Worm (Caenorhabditis elegans) whole organism, young adult: Measurements from ENCODE around the gene Y62H9A.8.

ENCODE experiments used
- C17E4.6 ChIP-seq: fragments of 200-800 bp; sonication (Bioruptor generic); IDR thresholded peaks from 2 replicates; pipeline ENCODE4 v1.3.6; 2022; ENCODE audit warnings: missing genetic modification reagents, missing genetic modification characterization, missing compliant biosample characterization
- F10E7.11 ChIP-seq: sonication (generic microtip); optimal IDR thresholded peaks from 2 replicates; lab custom pipeline; 2017; ENCODE audit warnings: mild to moderate bottlenecking, missing genetic modification characterization, moderate library complexity, missing compliant biosample characterization
- F33H1.4 ChIP-seq: fragments of 200-800 bp; sonication (Bioruptor generic); IDR thresholded peaks from 2 replicates; pipeline ENCODE4 v1.3.6; 2022; ENCODE audit warnings: missing genetic modification reagents, missing genetic modification characterization, missing compliant biosample characterization
- F37B4.10 ChIP-seq: fragments of 200-800 bp; sonication (Bioruptor generic); IDR thresholded peaks from 2 replicates; pipeline ENCODE4 v1.3.6; 2022; ENCODE audit warnings: missing genetic modification characterization, missing compliant biosample characterization
- F49E8.2 ChIP-seq: sonication (generic microtip); optimal IDR thresholded peaks from 3 replicates; lab custom pipeline; 2017; ENCODE audit warnings: missing genetic modification characterization, mild to moderate bottlenecking, missing compliant biosample characterization, antibody characterized with exemption, moderate library complexity; ENCODE audit not compliant: insufficient read depth
- F52B5.7 ChIP-seq: sonication (generic microtip); optimal IDR thresholded peaks from 2 replicates; lab custom pipeline; 2016; ENCODE audit warnings: mild to moderate bottlenecking, missing genetic modification characterization, missing compliant biosample characterization
- F55B11.4 ChIP-seq: sonication (generic microtip); optimal IDR thresholded peaks from 2 replicates; lab custom pipeline; 2016; ENCODE audit warnings: missing compliant biosample characterization, missing genetic modification characterization, borderline replicate concordance; ENCODE audit not compliant: insufficient read depth
- Y53G8AR.9 ChIP-seq: fragments of 200-800 bp; sonication (Bioruptor generic); conservative IDR thresholded peaks from 2 replicates; pipeline ENCODE4 v1.3.6; 2022; ENCODE audit warnings: missing genetic modification reagents, missing genetic modification characterization, missing compliant biosample characterization
- Y67H2A.10 ChIP-seq: fragments of 200-800 bp; sonication (Bioruptor generic); conservative IDR thresholded peaks from 2 replicates; pipeline ENCODE4 v1.3.6; 2022; ENCODE audit warnings: missing genetic modification reagents, missing genetic modification characterization, missing compliant biosample characterization
- Y95B8A.8 ChIP-seq: fragments of 200-800 bp; sonication (Bioruptor generic); IDR thresholded peaks from 2 replicates; pipeline ENCODE4 v1.3.6; 2022; ENCODE audit warnings: missing genetic modification reagents, missing genetic modification characterization, missing compliant biosample characterization
- akir-1 ChIP-seq: fragments of 200-800 bp; sonication (Bioruptor generic); optimal IDR thresholded peaks from 2 replicates; lab custom pipeline; 2018; ENCODE audit warnings: mild to moderate bottlenecking, missing genetic modification characterization, moderate library complexity, missing compliant biosample characterization
- athp-1 ChIP-seq: sonication (generic microtip); optimal IDR thresholded peaks from 2 replicates; lab custom pipeline; 2017; ENCODE audit warnings: mild to moderate bottlenecking, missing genetic modification characterization, missing compliant biosample characterization
- bed-2 ChIP-seq: fragments of 200-800 bp; sonication (Bioruptor generic); IDR thresholded peaks from 2 replicates; pipeline ENCODE4 v1.3.6; 2022; ENCODE audit warnings: missing genetic modification reagents, missing genetic modification characterization, missing compliant biosample characterization
- ccch-3 ChIP-seq: fragments of 200-800 bp; sonication (Bioruptor generic); optimal IDR thresholded peaks from 2 replicates; lab custom pipeline; 2018; ENCODE audit warnings: mild to moderate bottlenecking, missing genetic modification characterization, missing compliant biosample characterization
- ceh-79 ChIP-seq: sonication (generic microtip); optimal IDR thresholded peaks from 2 replicates; lab custom pipeline; 2017; ENCODE audit warnings: mild to moderate bottlenecking, missing genetic modification characterization, missing compliant biosample characterization
- ceh-91 ChIP-seq: fragments of 200-800 bp; sonication (Bioruptor generic); IDR thresholded peaks from 2 replicates; pipeline ENCODE4 v1.3.6; 2022; ENCODE audit warnings: missing genetic modification reagents, missing genetic modification characterization, missing compliant biosample characterization
- dox-1 ChIP-seq: fragments of 200-800 bp; sonication (Bioruptor generic); IDR thresholded peaks from 2 replicates; pipeline ENCODE4 v1.3.6; 2022; ENCODE audit warnings: missing genetic modification reagents, missing genetic modification characterization, missing compliant biosample characterization
- ets-4 ChIP-seq: fragments of 200-800 bp; sonication (Bioruptor generic); optimal IDR thresholded peaks from 2 replicates; lab custom pipeline; 2018; ENCODE audit warnings: mild to moderate bottlenecking, missing genetic modification characterization, missing compliant biosample characterization
- fkh-3 ChIP-seq: sonication (generic microtip); optimal IDR thresholded peaks from 2 replicates; lab custom pipeline; 2016; ENCODE audit warnings: mild to moderate bottlenecking, missing genetic modification characterization, missing compliant biosample characterization
- gei-17 ChIP-seq: fragments of 200-800 bp; sonication (Bioruptor generic); optimal IDR thresholded peaks from 2 replicates; lab custom pipeline; 2018; ENCODE audit warnings: mild to moderate bottlenecking, missing genetic modification characterization, missing compliant biosample characterization
- hmg-1.2 ChIP-seq: fragments of 200-800 bp; sonication (Bioruptor generic); IDR thresholded peaks from 2 replicates; pipeline ENCODE4 v1.3.6; 2022; ENCODE audit warnings: missing genetic modification reagents, missing genetic modification characterization, missing compliant biosample characterization
- hmg-20 ChIP-seq: fragments of 200-800 bp; sonication (Bioruptor generic); IDR thresholded peaks from 2 replicates; pipeline ENCODE4 v1.3.6; 2022; ENCODE audit warnings: missing genetic modification reagents, missing genetic modification characterization, missing compliant biosample characterization
- hrde-1 ChIP-seq: sonication (generic microtip); optimal IDR thresholded peaks from 2 replicates; lab custom pipeline; 2016; ENCODE audit warnings: missing genetic modification characterization, mild to moderate bottlenecking, missing compliant biosample characterization, moderate library complexity, missing genotype, missing genetic modification reagents, borderline replicate concordance
- let-526 ChIP-seq: fragments of 200-800 bp; sonication (Bioruptor generic); IDR thresholded peaks from 2 replicates; pipeline ENCODE4 v1.3.6; 2022; ENCODE audit warnings: missing genetic modification reagents, missing genetic modification characterization, missing compliant biosample characterization
- lin-26 ChIP-seq: fragments of 200-800 bp; sonication (Bioruptor generic); IDR thresholded peaks from 2 replicates; pipeline ENCODE4 v1.3.6; 2022; ENCODE audit warnings: missing genetic modification reagents, missing genetic modification characterization, missing compliant biosample characterization
- lin-35 ChIP-seq, 3 experiments: fragments of 150-350 bp in 2 of 3; sonication (generic microtip) in 1 of 3; optimal IDR thresholded peaks; 2 replicates each; lab custom pipeline; 2014 to 2018; ENCODE audit warnings: missing biosample characterization in 3 of 3, missing genetic modification characterization in 3 of 3, missing genetic modification reagents in 3 of 3
- lin-40 ChIP-seq: sonication (generic microtip); optimal IDR thresholded peaks from 2 replicates; lab custom pipeline; 2016; ENCODE audit warnings: missing genetic modification characterization, mild to moderate bottlenecking, missing compliant biosample characterization, missing genotype, missing genetic modification reagents
- lin-54 ChIP-seq: fragments of 200-800 bp; sonication (Bioruptor generic); optimal IDR thresholded peaks from 2 replicates; lab custom pipeline; 2018; ENCODE audit warnings: mild to moderate bottlenecking, missing genetic modification characterization, missing compliant biosample characterization
- lsy-27 ChIP-seq: sonication (generic microtip); optimal IDR thresholded peaks from 2 replicates; lab custom pipeline; 2017; ENCODE audit warnings: missing genetic modification characterization, mild to moderate bottlenecking, missing compliant biosample characterization, antibody characterized with exemption, missing genotype, borderline replicate concordance; ENCODE audit not compliant: insufficient read depth
- nfya-1 ChIP-seq: sonication (generic microtip); optimal IDR thresholded peaks from 2 replicates; lab custom pipeline; 2017; ENCODE audit warnings: antibody characterized with exemption, missing compliant biosample characterization, missing genetic modification characterization, borderline replicate concordance; ENCODE audit not compliant: insufficient read depth
- nhr-179 ChIP-seq: sonication (generic microtip); optimal IDR thresholded peaks from 2 replicates; lab custom pipeline; 2016; ENCODE audit warnings: mild to moderate bottlenecking, missing genetic modification characterization, missing compliant biosample characterization
- rcor-1 ChIP-seq: fragments of 200-800 bp; sonication (Bioruptor generic); IDR thresholded peaks from 2 replicates; pipeline ENCODE4 v1.3.6; 2022; ENCODE audit warnings: missing genetic modification reagents, missing genetic modification characterization, missing compliant biosample characterization
- repo-1 ChIP-seq: sonication (generic microtip); optimal IDR thresholded peaks from 2 replicates; lab custom pipeline; 2017; ENCODE audit warnings: mild to moderate bottlenecking, missing genetic modification characterization, missing compliant biosample characterization
- sea-2 ChIP-seq: fragments of 200-800 bp; sonication (Bioruptor generic); IDR thresholded peaks from 2 replicates; pipeline ENCODE4 v1.3.6; 2022; ENCODE audit warnings: missing genetic modification characterization, missing compliant biosample characterization
- snpc-1.1 ChIP-seq: sonication (generic microtip); optimal IDR thresholded peaks from 2 replicates; lab custom pipeline; 2017; ENCODE audit warnings: missing genetic modification characterization, mild to moderate bottlenecking, missing compliant biosample characterization, antibody characterized with exemption, moderate library complexity, missing genotype, missing genetic modification reagents; ENCODE audit not compliant: insufficient read depth
- somi-1 ChIP-seq: fragments of 200-800 bp; sonication (Bioruptor generic); optimal IDR thresholded peaks from 2 replicates; lab custom pipeline; 2018; ENCODE audit warnings: mild to moderate bottlenecking, missing genetic modification characterization, missing compliant biosample characterization
- tbx-9 ChIP-seq: sonication (generic microtip); optimal IDR thresholded peaks from 2 replicates; lab custom pipeline; 2016; ENCODE audit warnings: borderline replicate concordance, missing genetic modification characterization, inconsistent platforms, missing compliant biosample characterization
- tlf-1 ChIP-seq: fragments of 200-800 bp; sonication (Bioruptor generic); optimal IDR thresholded peaks from 2 replicates; lab custom pipeline; 2018; ENCODE audit warnings: mild to moderate bottlenecking, missing genetic modification characterization, missing compliant biosample characterization
- zfh-2 ChIP-seq: fragments of 200-800 bp; sonication (Bioruptor generic); conservative IDR thresholded peaks from 2 replicates; pipeline ENCODE4 v1.3.6; 2022; ENCODE audit warnings: missing genetic modification reagents, missing genetic modification characterization, missing compliant biosample characterization
- zim-3 ChIP-seq: sonication (generic microtip); optimal IDR thresholded peaks from 2 replicates; lab custom pipeline; 2017; ENCODE audit warnings: mild to moderate bottlenecking, missing genetic modification characterization, moderate library complexity, missing compliant biosample characterization
- ztf-18 ChIP-seq: sonication (generic microtip); optimal IDR thresholded peaks from 2 replicates; lab custom pipeline; 2016; ENCODE audit warnings: missing genotype, mild to moderate bottlenecking, missing genetic modification characterization, missing compliant biosample characterization
- ztf-28 ChIP-seq: fragments of 200-800 bp; sonication (Bioruptor generic); IDR thresholded peaks from 2 replicates; pipeline ENCODE4 v1.3.6; 2022; ENCODE audit warnings: missing genetic modification reagents, missing genetic modification characterization, missing compliant biosample characterization
- ztf-3 ChIP-seq: fragments of 200-800 bp; sonication (Bioruptor generic); optimal IDR thresholded peaks from 2 replicates; lab custom pipeline; 2018; ENCODE audit warnings: mild to moderate bottlenecking, missing genetic modification characterization, missing compliant biosample characterization

The Y62H9A.8 gene

DNA sequence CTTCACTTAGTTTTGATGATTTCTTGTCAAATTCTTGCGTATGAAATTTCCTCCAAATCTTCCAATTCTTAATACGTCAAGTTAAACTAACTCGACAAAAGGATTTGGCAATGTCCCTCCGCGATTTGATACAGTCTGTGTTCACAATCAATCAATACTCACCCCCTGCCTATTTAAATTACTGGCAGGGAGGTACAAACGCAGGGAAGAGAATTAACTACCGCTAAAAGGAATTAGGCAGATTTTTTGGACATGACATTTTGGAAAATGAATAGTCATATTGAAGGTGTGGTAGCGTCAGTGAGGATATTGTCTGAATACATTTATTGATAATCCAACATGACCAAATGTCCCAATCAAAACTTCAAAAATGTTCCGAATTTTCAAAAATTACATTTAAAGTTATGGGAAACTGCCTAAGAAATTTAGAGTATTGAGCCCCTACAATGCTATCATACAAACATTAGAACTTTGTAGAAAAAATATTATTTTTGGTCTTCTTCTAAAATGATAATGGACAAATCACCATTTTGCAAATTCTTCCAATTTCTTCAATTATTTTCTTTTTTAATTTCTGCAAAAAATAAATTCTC is 45.2 kb upstream of the Y62H9A.8 start (continued):
- TF ChIP-seq C17E4.6 (GFP tag; lab: Robert Waterston, UW) (peak; percentile 89), snpc-1.1 (tag; lab: Kevin White, UChicago) (no peak), zim-3 (tag; lab: Kevin White, UChicago) (peak; percentile 60), Y95B8A.8 (GFP tag; lab: Robert Waterston, UW) (peak; percentile 72; the same call in 1 of the 2 replicates), lin-26 (GFP tag; lab: Robert Waterston, UW) (peak; percentile 79; the same call in 1 of the 2 replicates), lin-35 (GFP tag; optimal IDR thresholded peaks at IDR 0.05; lab: Kevin White, UChicago) (peak in 2 of 3 experiments; percentile 89 to 98), ztf-18 (tag; lab: Kevin White, UChicago) (peak; percentile 68), repo-1 (tag; lab: Kevin White, UChicago) (peak; percentile 98), athp-1 (peak; percentile 64), ztf-28 (no peak), F10E7.11 (tag; lab: Kevin White, UChicago) (peak; percentile 84), hrde-1 (tag; lab: Kevin White, UChicago) (no peak), bed-2 (GFP tag; lab: Robert Waterston, UW) (no peak), rcor-1 (GFP tag; lab: Robert Waterston, UW) (peak; percentile 97), fkh-3 (tag; lab: Kevin White, UChicago) (peak; percentile 50), ets-4 (GFP tag; lab: Kevin White, UChicago) (peak; percentile 93), gei-17 (peak; percentile 98), dox-1 (GFP tag; lab: Robert Waterston, UW) (peak; percentile 98), nfya-1 (tag; lab: Kevin White, UChicago) (no peak), F49E8.2 (no peak), ceh-79 (tag; lab: Kevin White, UChicago) (peak; percentile 47), F33H1.4 (GFP tag; lab: Robert Waterston, UW) (no peak; the same call in none of the 2 replicates), hmg-1.2 (GFP tag; lab: Robert Waterston, UW) (peak; percentile 85), zfh-2 (GFP tag; lab: Robert Waterston, UW) (no peak), nhr-179 (tag; lab: Kevin White, UChicago) (peak; percentile 85), tbx-9 (tag; lab: Kevin White, UChicago) (no peak), sea-2 (GFP tag; lab: Robert Waterston, UW) (0 out of 2 replicates have a peak, but pooled peaks have one; percentile 49), F52B5.7 (peak; percentile 93), Y67H2A.10 (GFP tag; lab: Robert Waterston, UW) (no peak; the same call in 1 of the 2 replicates), lin-40 (tag; lab: Kevin White, UChicago) (peak; percentile 100), hmg-20 (GFP tag; lab: Robert Waterston, UW) (peak; percentile 93), ztf-3 (GFP tag; lab: Kevin White, UChicago) (peak; percentile 88), lsy-27 (tag; lab: Kevin White, UChicago) (no peak), tlf-1 (GFP tag; lab: Kevin White, UChicago) (peak; percentile 99), somi-1 (GFP tag; lab: Kevin White, UChicago) (peak; percentile 98), ceh-91 (GFP tag; lab: Robert Waterston, UW) (peak; percentile 18; the same call in 1 of the 2 replicates), lin-54 (GFP tag; lab: Kevin White, UChicago) (peak; percentile 92), let-526 (GFP tag; lab: Robert Waterston, UW) (peak; percentile 78; the same call in 1 of the 2 replicates), akir-1 (peak; percentile 85), Y53G8AR.9 (GFP tag; lab: Robert Waterston, UW) (peak; percentile 97), F55B11.4 (tag; lab: Kevin White, UChicago) (no peak), F37B4.10 (GFP tag; lab: Robert Waterston, UW) (0 out of 2 replicates have a peak, but pooled peaks have one; percentile 94), ccch-3 (GFP tag; lab: Kevin White, UChicago) (peak; percentile 83)
